Fruit fly (Drosophila melanogaster) whole organism, adult: ENCODE data around the gene CG6073.

Experiments used
- CG11617 ChIP-seq: fragments of 200-800 bp; sonication (Bioruptor generic); optimal IDR thresholded peaks from 2 replicates; lab custom pipeline; 2017; ENCODE audit warnings: mild to moderate bottlenecking, missing biosample characterization, missing genetic modification reagents, missing genetic modification characterization
- CG12768 ChIP-seq: fragments of 200-800 bp; sonication (Bioruptor generic); optimal IDR thresholded peaks from 2 replicates; lab custom pipeline; 2017; ENCODE audit warnings: missing biosample characterization, missing genetic modification characterization, mild to moderate bottlenecking, moderate library complexity, missing genetic modification reagents
- CG14711 ChIP-seq: fragments of 200-800 bp; sonication (Bioruptor generic); optimal IDR thresholded peaks from 2 replicates; lab custom pipeline; 2018; ENCODE audit warnings: missing biosample characterization, mild to moderate bottlenecking, missing genetic modification characterization, moderate library complexity
- CG1620 ChIP-seq: fragments of 200-800 bp; sonication (Bioruptor generic); optimal IDR thresholded peaks from 2 replicates; lab custom pipeline; 2016; ENCODE audit warnings: missing biosample characterization, missing genetic modification characterization
- CG33017 ChIP-seq: fragments of 200-800 bp; sonication (Bioruptor generic); optimal IDR thresholded peaks from 2 replicates; lab custom pipeline; 2018; ENCODE audit warnings: missing biosample characterization, mild to moderate bottlenecking, missing genetic modification characterization, moderate library complexity
- CG5204 ChIP-seq: fragments of 200-800 bp; sonication (Bioruptor generic); optimal IDR thresholded peaks from 2 replicates; lab custom pipeline; 2016; ENCODE audit warnings: missing biosample characterization, missing genetic modification characterization
- CG7045 ChIP-seq: fragments of 200-800 bp; sonication (Bioruptor generic); optimal IDR thresholded peaks from 2 replicates; lab custom pipeline; 2017; ENCODE audit warnings: missing biosample characterization, mild to moderate bottlenecking, missing genetic modification characterization
- CG7101 ChIP-seq: fragments of 200-800 bp; sonication (Bioruptor generic); optimal IDR thresholded peaks from 2 replicates; lab custom pipeline; 2018; ENCODE audit warnings: missing biosample characterization, mild to moderate bottlenecking, missing genetic modification characterization, moderate library complexity
- Crg-1 ChIP-seq: fragments of 200-800 bp; sonication (Bioruptor generic); optimal IDR thresholded peaks from 2 replicates; lab custom pipeline; 2016; ENCODE audit warnings: missing biosample characterization, missing genetic modification characterization
- Hr96 ChIP-seq: fragments of 200-800 bp; sonication (Bioruptor generic); optimal IDR thresholded peaks from 2 replicates; lab custom pipeline; 2016; ENCODE audit warnings: missing biosample characterization, missing genetic modification characterization
- Mnt ChIP-seq: fragments of 200-800 bp; sonication (Bioruptor generic); optimal IDR thresholded peaks from 2 replicates; lab custom pipeline; 2016; ENCODE audit warnings: missing biosample characterization, mild to moderate bottlenecking, missing genetic modification characterization
- bab1 ChIP-seq: fragments of 200-800 bp; sonication (Bioruptor generic); optimal IDR thresholded peaks from 3 replicates; lab custom pipeline; 2019; ENCODE audit warnings: missing biosample characterization, mild to moderate bottlenecking, missing genetic modification characterization, moderate library complexity
- cic ChIP-seq: fragments of 200-800 bp; sonication (Bioruptor generic); optimal IDR thresholded peaks from 2 replicates; lab custom pipeline; 2017; ENCODE audit warnings: missing biosample characterization, mild to moderate bottlenecking, missing genetic modification characterization, moderate library complexity
- cnc ChIP-seq, 2 experiments: fragments of >200 bp; optimal IDR thresholded peaks; 2 replicates each; lab custom pipeline; 2017
- kay ChIP-seq: fragments of 200-800 bp; sonication (Bioruptor generic); peaks from one replicate; lab custom pipeline; 2016; ENCODE audit warnings: missing biosample characterization, missing genetic modification characterization, borderline replicate concordance
- ovo ChIP-seq: fragments of 200-800 bp; sonication (Bioruptor generic); optimal IDR thresholded peaks from 2 replicates; lab custom pipeline; 2016; ENCODE audit warnings: missing biosample characterization, missing genetic modification characterization
- pad ChIP-seq: fragments of 200-800 bp; sonication (Bioruptor generic); optimal IDR thresholded peaks from 3 replicates; lab custom pipeline; 2017; ENCODE audit warnings: missing biosample characterization, missing genetic modification characterization, mild to moderate bottlenecking, moderate library complexity, missing genetic modification reagents
- tj ChIP-seq: fragments of 200-800 bp; sonication (Bioruptor generic); optimal IDR thresholded peaks from 3 replicates; lab custom pipeline; 2017; ENCODE audit warnings: missing biosample characterization, mild to moderate bottlenecking, missing genetic modification characterization, moderate library complexity
- toe ChIP-seq: fragments of 200-800 bp; sonication (Bioruptor generic); optimal IDR thresholded peaks from 2 replicates; lab custom pipeline; 2016; ENCODE audit warnings: missing biosample characterization, missing genetic modification characterization

CG6073 gene

dm6 chr3R:26226506-26227277 is 38.1 kb upstream of the CG6073 start:
- no peak for TF ChIP-seq bab1 (GFP tag; lab: Kevin White, UChicago)
- peak; percentile 19 for TF ChIP-seq tj (GFP tag; lab: Kevin White, UChicago)

- TF ChIP-seq toe (GFP tag; lab: Kevin White, UChicago) (no peak), CG14711 (tag; lab: Kevin White, UChicago) (no peak), CG7101 (tag; lab: Kevin White, UChicago) (no peak), cic (GFP tag; lab: Kevin White, UChicago) (peak; percentile 32), cnc (optimal IDR thresholded peaks at IDR 0.05; lab: Kevin White, UChicago) (peak in 1 of 2 experiments; percentile 13)
These were observed 33.6 kb upstream of the CG6073 start for dm6 chr3R:26222123-26222651.

dm6 chr3R:26214301-26214700 is 25.7 kb upstream of the CG6073 start:
- peak; percentile 12 for TF ChIP-seq CG14711 (tag; lab: Kevin White, UChicago)
- peak; percentile 78 for TF ChIP-seq tj (GFP tag; lab: Kevin White, UChicago)
- peak; percentile 11 for TF ChIP-seq Hr96 (GFP tag; lab: Kevin White, UChicago)
- TF ChIP-seq CG11617 (GFP tag; lab: Kevin White, UChicago), result no peak
- peak; percentile 7 for TF ChIP-seq CG7101 (tag; lab: Kevin White, UChicago)
- TF ChIP-seq kay (GFP tag; lab: Kevin White, UChicago), result peak; percentile 14
- no peak for TF ChIP-seq CG1620 (GFP tag; lab: Kevin White, UChicago)
- no peak for TF ChIP-seq ovo (GFP tag; lab: Kevin White, UChicago)

dm6 chr3R:26212935-26213334 is 24.3 kb upstream of the CG6073 start:
- TF ChIP-seq CG33017 (tag; lab: Kevin White, UChicago) (no peak), cic (GFP tag; lab: Kevin White, UChicago) (no peak), Crg-1 (GFP tag; lab: Kevin White, UChicago) (no peak), pad (no peak), CG7045 (GFP tag; lab: Kevin White, UChicago) (no peak), CG14711 (tag; lab: Kevin White, UChicago) (no peak), tj (GFP tag; lab: Kevin White, UChicago) (no peak), Mnt (no peak), CG11617 (GFP tag; lab: Kevin White, UChicago) (no peak), kay (GFP tag; lab: Kevin White, UChicago) (no peak), cnc (optimal IDR thresholded peaks at IDR 0.05; lab: Kevin White, UChicago) (no peak), CG12768 (GFP tag; lab: Kevin White, UChicago) (no peak), toe (GFP tag; lab: Kevin White, UChicago) (no peak), bab1 (GFP tag; lab: Kevin White, UChicago) (no peak)

DNA sequence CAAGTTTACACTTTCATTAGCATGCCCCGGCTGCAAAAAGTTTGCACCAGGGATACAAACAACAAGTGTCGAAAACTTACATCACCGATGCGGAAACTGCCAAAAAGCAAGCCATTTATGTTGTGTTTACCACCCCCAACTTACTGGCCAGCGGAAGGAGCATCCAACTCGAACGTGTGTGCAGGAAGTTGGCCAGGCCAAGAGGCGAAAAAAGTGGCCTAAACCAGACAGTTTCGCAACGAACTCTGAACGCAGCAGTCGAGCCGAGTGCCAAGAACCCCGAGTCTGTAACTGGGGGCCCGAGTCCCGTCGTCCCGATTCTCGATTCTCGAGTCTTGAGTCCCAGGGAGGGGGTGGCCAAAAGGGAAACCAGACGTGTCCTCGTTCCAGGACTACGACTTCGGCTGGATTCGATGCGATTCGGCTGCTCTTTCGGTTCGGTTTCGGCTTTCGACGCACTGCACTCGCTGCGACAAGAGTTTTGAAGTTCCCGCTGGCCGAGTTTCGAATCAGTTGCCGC is 6.4 kb upstream of the CG6073 start:
- no peak for TF ChIP-seq ovo (GFP tag; lab: Kevin White, UChicago)
- no peak for TF ChIP-seq CG1620 (GFP tag; lab: Kevin White, UChicago)
- TF ChIP-seq CG5204 (GFP tag; lab: Kevin White, UChicago), result no peak
- TF ChIP-seq kay (GFP tag; lab: Kevin White, UChicago), result no peak
- TF ChIP-seq pad, result no peak
- no peak for TF ChIP-seq CG7045 (GFP tag; lab: Kevin White, UChicago)
- no peak for TF ChIP-seq cic (GFP tag; lab: Kevin White, UChicago)
- TF ChIP-seq tj (GFP tag; lab: Kevin White, UChicago), result no peak
- TF ChIP-seq bab1 (GFP tag; lab: Kevin White, UChicago), result no peak
- no peak for TF ChIP-seq Mnt
- no peak for TF ChIP-seq toe (GFP tag; lab: Kevin White, UChicago)
- TF ChIP-seq CG14711 (tag; lab: Kevin White, UChicago), result no peak
- no peak for TF ChIP-seq CG12768 (GFP tag; lab: Kevin White, UChicago)

- TF ChIP-seq bab1 (GFP tag; lab: Kevin White, UChicago), result no peak
- TF ChIP-seq Crg-1 (GFP tag; lab: Kevin White, UChicago), result no peak
- TF ChIP-seq Hr96 (GFP tag; lab: Kevin White, UChicago), result no peak
- TF ChIP-seq cic (GFP tag; lab: Kevin White, UChicago), result no peak
- TF ChIP-seq kay (GFP tag; lab: Kevin White, UChicago), result no peak
- no peak for TF ChIP-seq CG7045 (GFP tag; lab: Kevin White, UChicago)
- TF ChIP-seq CG33017 (tag; lab: Kevin White, UChicago), result no peak
- no peak for TF ChIP-seq CG5204 (GFP tag; lab: Kevin White, UChicago)
- TF ChIP-seq cnc (optimal IDR thresholded peaks at IDR 0.05; lab: Kevin White, UChicago), result no peak
- no peak for TF ChIP-seq Mnt
These were observed 3.7 kb upstream of the CG6073 start for dm6 chr3R:26192270-26192669.
